Fruit fly (Drosophila melanogaster): ENCODE data around the gene Hsp23.

Hsp23 gene

DNA sequence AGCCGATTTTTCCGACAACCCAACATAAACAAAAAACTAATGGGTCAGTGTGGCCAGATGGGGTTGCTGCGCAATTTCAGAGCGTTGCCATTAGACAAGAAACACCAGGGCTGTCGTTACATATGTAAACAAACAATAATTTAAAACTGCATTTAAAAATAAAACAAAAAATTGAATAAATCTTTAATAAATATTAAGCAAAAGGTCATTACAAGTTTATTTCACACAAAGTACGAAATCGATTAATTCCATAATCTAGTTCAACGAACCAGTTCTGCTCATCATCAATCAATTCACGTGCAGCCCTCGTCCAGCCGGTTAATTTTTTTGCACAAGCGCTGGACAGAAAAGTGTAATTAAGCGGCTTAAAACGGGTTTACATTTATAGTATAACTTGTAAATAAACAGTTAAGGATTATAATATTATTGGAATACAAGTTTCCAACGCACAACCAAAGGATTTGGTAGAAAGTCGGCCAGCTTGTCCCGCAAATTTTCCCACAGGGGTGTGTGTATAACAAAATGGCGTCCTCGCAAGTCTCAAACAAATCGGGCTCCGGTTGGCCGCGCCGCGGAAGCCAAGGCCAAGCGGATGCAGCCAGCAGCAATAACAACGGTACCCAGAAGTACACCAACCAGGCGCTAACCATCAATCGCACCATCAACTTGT, 29.2 kb downstream of the Hsp23 start, which contains the start of the genes CG4022 and Cpsf5 (continued):
- TF ChIP-seq D19A (tag; optimal IDR thresholded peaks at IDR 0.05) (peak; percentile 52), dm (GFP tag; optimal IDR thresholded peaks at IDR 0.05) (peak; percentile 30), CG14710 (tag; optimal IDR thresholded peaks at IDR 0.05) (peak; percentile 90), CG14441 (GFP tag; IDR thresholded peaks at IDR 0.05) (peak; percentile 83), ac (GFP tag; optimal IDR thresholded peaks at IDR 0.05) (peak; percentile 20), Max (GFP tag; optimal IDR thresholded peaks at IDR 0.05) (peak; percentile 86), CG14050 (GFP tag; IDR thresholded peaks at IDR 0.05) (peak; percentile 74), nerfin-1 (tag; optimal IDR thresholded peaks at IDR 0.05) (peak; percentile 69), CG16813 (GFP tag; IDR thresholded peaks at IDR 0.05; ENCODE audit: partially characterized antibody) (peak; percentile 48; the same call in 1 of the 3 replicates), MBD-R2 (GFP tag; IDR thresholded peaks at IDR 0.05) (peak; percentile 84), jigr1 (GFP tag; IDR thresholded peaks at IDR 0.05) (no peak), sob (GFP tag; IDR thresholded peaks at IDR 0.05) (peak; percentile 87), CG15601 (tag; optimal IDR thresholded peaks at IDR 0.05) (peak; percentile 86), grn (GFP tag; optimal IDR thresholded peaks at IDR 0.05) (peak; percentile 35), CG5953 (GFP tag; IDR thresholded peaks at IDR 0.05) (peak; percentile 1; the same call in 1 of the 2 replicates), CG9932 (GFP tag; IDR thresholded peaks at IDR 0.05) (peak; percentile 93), NC2β (GFP tag; optimal IDR thresholded peaks at IDR 0.05) (peak; percentile 44), CG11456 (GFP tag; IDR thresholded peaks at IDR 0.05) (peak; percentile 78; the same call in 2 of the 3 replicates), CG6654 (GFP tag; optimal IDR thresholded peaks at IDR 0.05) (no peak), CG11560 (tag; IDR thresholded peaks at IDR 0.05) (0 out of 3 replicates have a peak, but pooled peaks have one; percentile 20), corto (GFP tag; optimal IDR thresholded peaks at IDR 0.05) (no peak), wdn (GFP tag; IDR thresholded peaks at IDR 0.05) (peak; percentile 55; the same call in 1 of the 2 replicates), CG18476 (GFP tag; optimal IDR thresholded peaks at IDR 0.05) (peak; percentile 68), CG1233 (GFP tag; optimal IDR thresholded peaks at IDR 0.05) (peak; percentile 42), CG8765 (GFP tag; IDR thresholded peaks at IDR 0.05) (peak; percentile 66; the same call in 1 of the 2 replicates), z (GFP tag; IDR thresholded peaks at IDR 0.05) (no peak), CG8924 (tag; optimal IDR thresholded peaks at IDR 0.05) (peak; percentile 90), grau (tag; optimal IDR thresholded peaks at IDR 0.05) (peak; percentile 86), mld (GFP tag; IDR thresholded peaks at IDR 0.05; ENCODE audit: partially characterized antibody) (no peak), CG31388 (GFP tag; optimal IDR thresholded peaks at IDR 0.05) (peak; percentile 46), HmgD (GFP tag; optimal IDR thresholded peaks at IDR 0.05) (no peak), CG15073 (GFP tag; optimal IDR thresholded peaks at IDR 0.05) (no peak), rib (GFP tag; IDR thresholded peaks at IDR 0.05) (peak; percentile 89; the same call in 1 of the 2 replicates), ase (GFP tag; IDR thresholded peaks at IDR 0.05) (peak; percentile 73; the same call in 2 of the 3 replicates), sim (GFP tag; IDR thresholded peaks at IDR 0.05) (no peak), vnd (GFP tag; IDR thresholded peaks at IDR 0.05; ENCODE audit: partially characterized antibody) (no peak), Usf (GFP tag; optimal IDR thresholded peaks at IDR 0.05) (peak; percentile 32), Bdp1 (GFP tag; optimal IDR thresholded peaks at IDR 0.05) (peak; percentile 67), Oli (tag; optimal IDR thresholded peaks at IDR 0.05) (peak; percentile 69), lmd (GFP tag; IDR thresholded peaks at IDR 0.05) (peak; percentile 81), CG10431 (GFP tag; optimal IDR thresholded peaks at IDR 0.05) (peak; percentile 81), Chrac-16 (GFP tag; optimal IDR thresholded peaks at IDR 0.05) (peak; percentile 85), knrl (GFP tag; IDR thresholded peaks at IDR 0.05; ENCODE audit: partially characterized antibody) (peak; percentile 61), CG7372 (GFP tag; IDR thresholded peaks at IDR 0.05) (peak; percentile 84), slbo (GFP tag; IDR thresholded peaks at IDR 0.05) (peak; percentile 90), CG4360 (GFP tag; IDR thresholded peaks at IDR 0.05) (no peak), CG8281 (tag; optimal IDR thresholded peaks at IDR 0.05) (peak; percentile 36), gem (tag; optimal IDR thresholded peaks at IDR 0.05) (peak; percentile 93), CG15269 (tag; optimal IDR thresholded peaks at IDR 0.05) (peak; percentile 88), Gug (GFP tag; IDR thresholded peaks at IDR 0.05) (peak; percentile 58; the same call in 3 of the 4 replicates)

Data from whole organism, embryonic.